Worm (Caenorhabditis elegans) whole organism, young adult: ENCODE measurements around the gene T23B12.5.

Source experiments
- B0035.1 ChIP-seq: sonication (generic microtip); optimal IDR thresholded peaks from 2 replicates; lab custom pipeline; 2016; ENCODE audit warnings: missing genetic modification characterization, mild to moderate bottlenecking, missing compliant biosample characterization, missing genotype, missing genetic modification reagents
- C17E4.6 ChIP-seq: fragments of 200-800 bp; sonication (Bioruptor generic); IDR thresholded peaks from 2 replicates; pipeline ENCODE4 v1.3.6; 2022; ENCODE audit warnings: missing genetic modification reagents, missing genetic modification characterization, missing compliant biosample characterization
- F33H1.4 ChIP-seq: fragments of 200-800 bp; sonication (Bioruptor generic); IDR thresholded peaks from 2 replicates; pipeline ENCODE4 v1.3.6; 2022; ENCODE audit warnings: missing genetic modification reagents, missing genetic modification characterization, missing compliant biosample characterization
- F55B11.4 ChIP-seq: sonication (generic microtip); optimal IDR thresholded peaks from 2 replicates; lab custom pipeline; 2016; ENCODE audit warnings: missing compliant biosample characterization, missing genetic modification characterization, borderline replicate concordance; ENCODE audit not compliant: insufficient read depth
- T07F8.4 ChIP-seq: sonication (generic microtip); optimal IDR thresholded peaks from 2 replicates; lab custom pipeline; 2016; ENCODE audit warnings: mild to moderate bottlenecking, missing genetic modification characterization, moderate library complexity, missing compliant biosample characterization
- Y53F4B.3 ChIP-seq: fragments of 200-800 bp; sonication (Bioruptor generic); IDR thresholded peaks from 2 replicates; pipeline ENCODE4 v1.3.6; 2022; ENCODE audit warnings: missing genetic modification reagents, missing genetic modification characterization, missing compliant biosample characterization
- Y53G8AR.9 ChIP-seq: fragments of 200-800 bp; sonication (Bioruptor generic); conservative IDR thresholded peaks from 2 replicates; pipeline ENCODE4 v1.3.6; 2022; ENCODE audit warnings: missing genetic modification reagents, missing genetic modification characterization, missing compliant biosample characterization
- Y56A3A.18 ChIP-seq: fragments of 200-800 bp; sonication (Bioruptor generic); IDR thresholded peaks from 2 replicates; pipeline ENCODE4 v1.3.6; 2022; ENCODE audit warnings: missing genetic modification reagents, missing genetic modification characterization, missing compliant biosample characterization
- aptf-2 ChIP-seq: fragments of 200-800 bp; sonication (Bioruptor generic); conservative IDR thresholded peaks from 2 replicates; pipeline ENCODE4 v1.3.6; 2022; ENCODE audit warnings: missing genetic modification reagents, missing genetic modification characterization, missing compliant biosample characterization
- atf-7 ChIP-seq: sonication (generic microtip); optimal IDR thresholded peaks from 2 replicates; lab custom pipeline; 2017; ENCODE audit warnings: mild to moderate bottlenecking, missing genetic modification characterization, missing compliant biosample characterization
- athp-1 ChIP-seq: sonication (generic microtip); optimal IDR thresholded peaks from 2 replicates; lab custom pipeline; 2017; ENCODE audit warnings: mild to moderate bottlenecking, missing genetic modification characterization, missing compliant biosample characterization
- attf-3 ChIP-seq: fragments of 200-800 bp; sonication (Bioruptor generic); conservative IDR thresholded peaks from 2 replicates; pipeline ENCODE4 v1.3.6; 2022; ENCODE audit warnings: missing genetic modification reagents, missing genetic modification characterization, missing compliant biosample characterization
- attf-5 ChIP-seq: fragments of 200-800 bp; sonication (Bioruptor generic); optimal IDR thresholded peaks from 2 replicates; lab custom pipeline; 2018; ENCODE audit warnings: mild to moderate bottlenecking, missing genetic modification characterization, missing compliant biosample characterization
- bed-2 ChIP-seq: fragments of 200-800 bp; sonication (Bioruptor generic); IDR thresholded peaks from 2 replicates; pipeline ENCODE4 v1.3.6; 2022; ENCODE audit warnings: missing genetic modification reagents, missing genetic modification characterization, missing compliant biosample characterization
- ceh-100 ChIP-seq: fragments of 200-800 bp; sonication (Bioruptor generic); IDR thresholded peaks from 2 replicates; pipeline ENCODE4 v1.3.6; 2022; ENCODE audit warnings: missing genetic modification reagents, missing genetic modification characterization, missing compliant biosample characterization
- ceh-27 ChIP-seq: fragments of 200-800 bp; sonication (Bioruptor generic); optimal IDR thresholded peaks from 2 replicates; lab custom pipeline; 2018; ENCODE audit warnings: mild to moderate bottlenecking, missing genetic modification characterization, moderate library complexity, missing compliant biosample characterization
- ceh-58 ChIP-seq: fragments of 200-800 bp; sonication (Bioruptor generic); IDR thresholded peaks from 2 replicates; pipeline ENCODE4 v1.3.6; 2022; ENCODE audit warnings: missing genetic modification characterization, missing compliant biosample characterization
- die-1 ChIP-seq: sonication (generic microtip); optimal IDR thresholded peaks from 2 replicates; lab custom pipeline; 2016; ENCODE audit warnings: missing genotype, mild to moderate bottlenecking, missing genetic modification characterization, missing compliant biosample characterization
- dpff-1 ChIP-seq: sonication (generic microtip); optimal IDR thresholded peaks from 2 replicates; lab custom pipeline; 2017; ENCODE audit warnings: mild to moderate bottlenecking, missing genetic modification characterization, missing compliant biosample characterization
- dpl-1 ChIP-seq: fragments of 150-350 bp; optimal IDR thresholded peaks from 2 replicates; lab custom pipeline; 2014; ENCODE audit warnings: missing biosample characterization, missing genetic modification reagents, missing genetic modification characterization
- efl-1 ChIP-seq: fragments of 150-350 bp; optimal IDR thresholded peaks from 2 replicates; lab custom pipeline; 2014; ENCODE audit warnings: missing biosample characterization, missing genetic modification reagents, missing genetic modification characterization
- ekl-4 ChIP-seq: fragments of 200-800 bp; sonication (Bioruptor generic); IDR thresholded peaks from 2 replicates; pipeline ENCODE4 v1.3.6; 2022; ENCODE audit warnings: missing genetic modification reagents, missing genetic modification characterization, missing compliant biosample characterization
- ets-4 ChIP-seq: fragments of 200-800 bp; sonication (Bioruptor generic); optimal IDR thresholded peaks from 2 replicates; lab custom pipeline; 2018; ENCODE audit warnings: mild to moderate bottlenecking, missing genetic modification characterization, missing compliant biosample characterization
- fkh-3 ChIP-seq: sonication (generic microtip); optimal IDR thresholded peaks from 2 replicates; lab custom pipeline; 2016; ENCODE audit warnings: mild to moderate bottlenecking, missing genetic modification characterization, missing compliant biosample characterization
- gei-17 ChIP-seq: fragments of 200-800 bp; sonication (Bioruptor generic); optimal IDR thresholded peaks from 2 replicates; lab custom pipeline; 2018; ENCODE audit warnings: mild to moderate bottlenecking, missing genetic modification characterization, missing compliant biosample characterization
- hlh-26 ChIP-seq: fragments of 200-800 bp; sonication (Bioruptor generic); conservative IDR thresholded peaks from 2 replicates; pipeline ENCODE4 v1.3.6; 2022; ENCODE audit warnings: missing genetic modification reagents, missing genetic modification characterization, missing compliant biosample characterization
- let-526 ChIP-seq: fragments of 200-800 bp; sonication (Bioruptor generic); IDR thresholded peaks from 2 replicates; pipeline ENCODE4 v1.3.6; 2022; ENCODE audit warnings: missing genetic modification reagents, missing genetic modification characterization, missing compliant biosample characterization
- lin-35 ChIP-seq, 3 experiments: fragments of 150-350 bp in 2 of 3; sonication (generic microtip) in 1 of 3; optimal IDR thresholded peaks; 2 replicates each; lab custom pipeline; 2014 to 2018; ENCODE audit warnings: missing biosample characterization in 3 of 3, missing genetic modification characterization in 3 of 3, missing genetic modification reagents in 3 of 3
- lir-1 ChIP-seq: fragments of 200-800 bp; sonication (Bioruptor generic); conservative IDR thresholded peaks from 2 replicates; pipeline ENCODE4 v1.3.6; 2022; ENCODE audit warnings: missing genetic modification reagents, missing genetic modification characterization, missing compliant biosample characterization
- lsy-27 ChIP-seq: sonication (generic microtip); optimal IDR thresholded peaks from 2 replicates; lab custom pipeline; 2017; ENCODE audit warnings: missing genetic modification characterization, mild to moderate bottlenecking, missing compliant biosample characterization, antibody characterized with exemption, missing genotype, borderline replicate concordance; ENCODE audit not compliant: insufficient read depth
- madf-10 ChIP-seq: sonication (generic microtip); optimal IDR thresholded peaks from 2 replicates; lab custom pipeline; 2016; ENCODE audit warnings: mild to moderate bottlenecking, missing genetic modification characterization, missing compliant biosample characterization
- madf-3 ChIP-seq: fragments of 200-800 bp; sonication (Bioruptor generic); IDR thresholded peaks from 2 replicates; pipeline ENCODE4 v1.3.6; 2022; ENCODE audit warnings: missing genetic modification reagents, missing genetic modification characterization, missing compliant biosample characterization
- madf-8 ChIP-seq: fragments of 200-800 bp; sonication (Bioruptor generic); conservative IDR thresholded peaks from 2 replicates; pipeline ENCODE4 v1.3.6; 2022; ENCODE audit warnings: missing genetic modification reagents, missing genetic modification characterization, missing compliant biosample characterization
- mel-28 ChIP-seq: sonication (generic microtip); optimal IDR thresholded peaks from 2 replicates; lab custom pipeline; 2016; ENCODE audit warnings: borderline replicate concordance, mild to moderate bottlenecking, missing genetic modification characterization, missing compliant biosample characterization
- nfya-1 ChIP-seq: sonication (generic microtip); optimal IDR thresholded peaks from 2 replicates; lab custom pipeline; 2017; ENCODE audit warnings: antibody characterized with exemption, missing compliant biosample characterization, missing genetic modification characterization, borderline replicate concordance; ENCODE audit not compliant: insufficient read depth
- nhr-179 ChIP-seq: sonication (generic microtip); optimal IDR thresholded peaks from 2 replicates; lab custom pipeline; 2016; ENCODE audit warnings: mild to moderate bottlenecking, missing genetic modification characterization, missing compliant biosample characterization
- nhr-90 ChIP-seq: sonication (generic microtip); optimal IDR thresholded peaks from 2 replicates; lab custom pipeline; 2016; ENCODE audit warnings: missing genotype, mild to moderate bottlenecking, missing genetic modification characterization, missing compliant biosample characterization
- pbrm-1 ChIP-seq: fragments of 200-800 bp; sonication (Bioruptor generic); IDR thresholded peaks from 2 replicates; pipeline ENCODE4 v1.3.6; 2022; ENCODE audit warnings: missing genetic modification reagents, missing genetic modification characterization, missing compliant biosample characterization
- rcor-1 ChIP-seq: fragments of 200-800 bp; sonication (Bioruptor generic); IDR thresholded peaks from 2 replicates; pipeline ENCODE4 v1.3.6; 2022; ENCODE audit warnings: missing genetic modification reagents, missing genetic modification characterization, missing compliant biosample characterization
- rec-8 ChIP-seq, 2 experiments: sonication (generic microtip); optimal IDR thresholded peaks; 2 replicates each; lab custom pipeline; 2016; ENCODE audit warnings: mild to moderate bottlenecking in 2 of 2, missing genetic modification characterization in 2 of 2, missing genetic modification reagents in 2 of 2, missing genotype in 2 of 2, missing biosample characterization in 1 of 2, missing compliant biosample characterization in 1 of 2, moderate library complexity in 1 of 2
- rpc-1 ChIP-seq, 2 experiments: fragments of 150-350 bp in 1 of 2; sonication (generic microtip) in 1 of 2; optimal IDR thresholded peaks; 2 replicates each; lab custom pipeline; 2014 to 2018; ENCODE audit warnings: missing biosample characterization in 1 of 2, missing genetic modification characterization in 1 of 2, missing genetic modification reagents in 1 of 2, missing genotype in 1 of 2
- somi-1 ChIP-seq: fragments of 200-800 bp; sonication (Bioruptor generic); optimal IDR thresholded peaks from 2 replicates; lab custom pipeline; 2018; ENCODE audit warnings: mild to moderate bottlenecking, missing genetic modification characterization, missing compliant biosample characterization
- tlf-1 ChIP-seq: fragments of 200-800 bp; sonication (Bioruptor generic); optimal IDR thresholded peaks from 2 replicates; lab custom pipeline; 2018; ENCODE audit warnings: mild to moderate bottlenecking, missing genetic modification characterization, missing compliant biosample characterization
- xnd-1 ChIP-seq: sonication (generic microtip); optimal IDR thresholded peaks from 2 replicates; lab custom pipeline; 2016; ENCODE audit warnings: missing genotype, missing genetic modification reagents, missing genetic modification characterization, missing compliant biosample characterization
- zim-3 ChIP-seq: sonication (generic microtip); optimal IDR thresholded peaks from 2 replicates; lab custom pipeline; 2017; ENCODE audit warnings: mild to moderate bottlenecking, missing genetic modification characterization, moderate library complexity, missing compliant biosample characterization
- ztf-26 ChIP-seq: sonication (generic microtip); optimal IDR thresholded peaks from 2 replicates; lab custom pipeline; 2017; ENCODE audit warnings: missing genetic modification characterization, missing compliant biosample characterization
- ztf-28 ChIP-seq: fragments of 200-800 bp; sonication (Bioruptor generic); IDR thresholded peaks from 2 replicates; pipeline ENCODE4 v1.3.6; 2022; ENCODE audit warnings: missing genetic modification reagents, missing genetic modification characterization, missing compliant biosample characterization

Gene T23B12.5

ce11 chrV:8413432-8414021, 34.3 kb downstream of the T23B12.5 start, which contains the start of gene vha-18 (continued):
- peak; percentile 90 for TF ChIP-seq efl-1
- no peak for TF ChIP-seq die-1 (tag; lab: Kevin White, UChicago)
- TF ChIP-seq attf-3 (GFP tag; lab: Robert Waterston, UW), result peak; percentile 79
- peak; percentile 74; the same call in 1 of the 2 replicates for TF ChIP-seq pbrm-1 (GFP tag; lab: Robert Waterston, UW)
- 0 out of 2 replicates have a peak, but pooled peaks have one; percentile 60 for TF ChIP-seq Y53G8AR.9 (GFP tag; lab: Robert Waterston, UW)
- peak; percentile 91 for TF ChIP-seq rcor-1
- no peak for TF ChIP-seq F55B11.4 (tag; lab: Kevin White, UChicago)
- TF ChIP-seq ceh-100 (GFP tag; lab: Robert Waterston, UW), result peak; percentile 75
- TF ChIP-seq dpl-1 (GFP tag; lab: Kevin White, UChicago), result peak; percentile 72
- no peak for TF ChIP-seq gei-17 (GFP tag; lab: Kevin White, UChicago)
- TF ChIP-seq madf-8 (GFP tag; lab: Robert Waterston, UW), result peak; percentile 94
- TF ChIP-seq ceh-27 (GFP tag; lab: Kevin White, UChicago), result no peak
- TF ChIP-seq dpff-1 (tag; lab: Kevin White, UChicago), result no peak
- no peak for TF ChIP-seq lsy-27 (tag; lab: Kevin White, UChicago)
- TF ChIP-seq tlf-1, result peak; percentile 90
- no peak for TF ChIP-seq ets-4
- peak; percentile 39; the same call in 1 of the 2 replicates for TF ChIP-seq Y53F4B.3
- TF ChIP-seq nhr-90, result no peak
- no peak for TF ChIP-seq zim-3 (tag; lab: Kevin White, UChicago)
- no peak for TF ChIP-seq fkh-3 (tag; lab: Kevin White, UChicago)
- TF ChIP-seq C17E4.6 (GFP tag; lab: Robert Waterston, UW), result peak; percentile 80; the same call in 1 of the 2 replicates
- no peak for TF ChIP-seq ztf-26 (tag; lab: Kevin White, UChicago)
- TF ChIP-seq atf-7, result no peak
- TF ChIP-seq ztf-28 (GFP tag; lab: Robert Waterston, UW), result peak; percentile 85; the same call in 1 of the 2 replicates
- TF ChIP-seq ekl-4, result peak; percentile 84
- peak; percentile 86 for TF ChIP-seq F33H1.4 (GFP tag; lab: Robert Waterston, UW)
- TF ChIP-seq rec-8 (tag; optimal IDR thresholded peaks at IDR 0.05; lab: Kevin White, UChicago), result no peak
- TF ChIP-seq B0035.1, result no peak
- 0 out of 2 replicates have a peak, but pooled peaks have one; percentile 45 for TF ChIP-seq bed-2 (GFP tag; lab: Robert Waterston, UW)
- no peak for TF ChIP-seq ceh-58 (GFP tag; lab: Robert Waterston, UW)
- no peak for TF ChIP-seq T07F8.4 (tag; lab: Kevin White, UChicago)
- TF ChIP-seq athp-1 (tag; lab: Kevin White, UChicago), result peak; percentile 3
- TF ChIP-seq hlh-26, result no peak
- TF ChIP-seq nfya-1 (tag; lab: Kevin White, UChicago), result no peak
- TF ChIP-seq madf-3, result peak; percentile 89
- no peak for TF ChIP-seq mel-28 (tag; lab: Kevin White, UChicago)
- TF ChIP-seq lin-35 (GFP tag; optimal IDR thresholded peaks at IDR 0.05; lab: Kevin White, UChicago), result no peak
- TF ChIP-seq attf-5 (GFP tag; lab: Kevin White, UChicago), result no peak
- TF ChIP-seq Y56A3A.18 (GFP tag; lab: Robert Waterston, UW), result no peak
- TF ChIP-seq lir-1 (GFP tag; lab: Robert Waterston, UW), result peak; percentile 58; the same call in 1 of the 2 replicates
- no peak for TF ChIP-seq rpc-1 (optimal IDR thresholded peaks at IDR 0.05; lab: Kevin White, UChicago)
- TF ChIP-seq rpc-1 (tag; optimal IDR thresholded peaks at IDR 0.05; lab: Kevin White, UChicago), result no peak
- TF ChIP-seq let-526 (GFP tag; lab: Robert Waterston, UW), result no peak
- peak; percentile 87 for TF ChIP-seq xnd-1 (tag; lab: Kevin White, UChicago)
- no peak for TF ChIP-seq somi-1
- TF ChIP-seq aptf-2 (GFP tag; lab: Robert Waterston, UW), result 0 out of 2 replicates have a peak, but pooled peaks have one; percentile 45
- TF ChIP-seq nhr-179 (tag; lab: Kevin White, UChicago), result no peak
- no peak for TF ChIP-seq madf-10
